Fruit fly (Drosophila melanogaster): Measurements from ENCODE around the gene koko.

The koko gene

dm6 chr3R:18399698-18400020 is 3.2 kb upstream of the koko start (continued):
- TF ChIP-seq Fer2 (tag; optimal IDR thresholded peaks at IDR 0.05) (no peak), CG33213 (GFP tag; optimal IDR thresholded peaks at IDR 0.05) (peak; percentile 36), CG10543 (GFP tag; optimal IDR thresholded peaks at IDR 0.05) (no peak), Dll (GFP tag; IDR thresholded peaks at IDR 0.05; ENCODE audit: partially characterized antibody) (peak; percentile 44; the same call in 1 of the 4 replicates), Pdp1 (GFP tag; optimal IDR thresholded peaks at IDR 0.05) (peak in 1 of 2 experiments; percentile 22)

dm6 chr3R:18404713-18405112 is 1.9 kb downstream of the koko start, which contains the start of gene CG7685:
TSS of gene CG7685 (plus strand) at chr3R:18404940.
- peak; percentile 77; the same call in 1 of the 2 replicates for TF ChIP-seq chm (GFP tag; IDR thresholded peaks at IDR 0.05)
- peak; percentile 12 for TF ChIP-seq CTCF (GFP tag; optimal IDR thresholded peaks at IDR 0.05)
- no peak for TF ChIP-seq Kr (GFP tag; optimal IDR thresholded peaks at IDR 0.05)
- TF ChIP-seq btn (GFP tag; optimal IDR thresholded peaks at IDR 0.05): no peak
- TF ChIP-seq CG33213 (GFP tag; optimal IDR thresholded peaks at IDR 0.05): peak; percentile 79
- TF ChIP-seq fd102C (GFP tag; optimal IDR thresholded peaks at IDR 0.05): no peak
- peak; percentile 36 for TF ChIP-seq zen (tag; optimal IDR thresholded peaks at IDR 0.05)
- TF ChIP-seq D19A (tag; optimal IDR thresholded peaks at IDR 0.05): peak; percentile 58
- TF ChIP-seq kah (GFP tag; optimal IDR thresholded peaks at IDR 0.05): peak; percentile 56
- TF ChIP-seq rib (GFP tag; IDR thresholded peaks at IDR 0.05): 0 out of 2 replicates have a peak, but pooled peaks have one; percentile 11
- TF ChIP-seq CG10321 (GFP tag; IDR thresholded peaks at IDR 0.05): no peak
- TF ChIP-seq E2f1 (GFP tag; IDR thresholded peaks at IDR 0.05): 0 out of 2 replicates have a peak, but pooled peaks have one; percentile 14
- peak; percentile 40 for TF ChIP-seq cwo (GFP tag; optimal IDR thresholded peaks at IDR 0.05)
- no peak for TF ChIP-seq CG2129 (GFP tag; IDR thresholded peaks at IDR 0.05; ENCODE audit: partially characterized antibody)
- peak; percentile 55 for TF ChIP-seq maf-S (GFP tag; optimal IDR thresholded peaks at IDR 0.05)
- peak; percentile 27 for TF ChIP-seq fd96Cb (tag; optimal IDR thresholded peaks at IDR 0.05)
- TF ChIP-seq Dad (GFP tag; optimal IDR thresholded peaks at IDR 0.05): peak; percentile 50
- TF ChIP-seq CG17186 (GFP tag; optimal IDR thresholded peaks at IDR 0.05): peak; percentile 9
- TF ChIP-seq CG17568 (GFP tag; optimal IDR thresholded peaks at IDR 0.05): no peak
- peak; percentile 59 for TF ChIP-seq CG13624 (GFP tag; optimal IDR thresholded peaks at IDR 0.05)
- TF ChIP-seq CG12071 (GFP tag; optimal IDR thresholded peaks at IDR 0.05): peak; percentile 45
- TF ChIP-seq CG8290 (GFP tag; optimal IDR thresholded peaks at IDR 0.05): peak; percentile 65
- TF ChIP-seq CG8290 (tag; optimal IDR thresholded peaks at IDR 0.05): peak in 1 of 2 experiments; percentile 81
- TF ChIP-seq Bdp1 (GFP tag; optimal IDR thresholded peaks at IDR 0.05): peak; percentile 21
- TF ChIP-seq CrebB (tag; optimal IDR thresholded peaks at IDR 0.05): peak; percentile 34
- peak; percentile 29 for TF ChIP-seq CG12219 (GFP tag; optimal IDR thresholded peaks at IDR 0.05)
- TF ChIP-seq CG11696 (GFP tag; IDR thresholded peaks at IDR 0.05): no peak
- TF ChIP-seq grau (tag; optimal IDR thresholded peaks at IDR 0.05): peak; percentile 72
- peak; percentile 97 for TF ChIP-seq Med (GFP tag)
- TF ChIP-seq CG12299 (tag; optimal IDR thresholded peaks at IDR 0.05): peak; percentile 57
- TF ChIP-seq odd (GFP tag; optimal IDR thresholded peaks at IDR 0.05): peak; percentile 42
- peak; percentile 45 for TF ChIP-seq nmo (GFP tag; optimal IDR thresholded peaks at IDR 0.05)
- no peak for TF ChIP-seq CG15073 (GFP tag; optimal IDR thresholded peaks at IDR 0.05)
- TF ChIP-seq CG9727 (GFP tag; optimal IDR thresholded peaks at IDR 0.05): peak; percentile 40
- TF ChIP-seq pzg (GFP tag; optimal IDR thresholded peaks at IDR 0.05): peak; percentile 62
- TF ChIP-seq Asciz (GFP tag; optimal IDR thresholded peaks at IDR 0.05): peak; percentile 18
- peak; percentile 28 for TF ChIP-seq Nf-YB (GFP tag; optimal IDR thresholded peaks at IDR 0.05)
- TF ChIP-seq CG7987 (GFP tag; optimal IDR thresholded peaks at IDR 0.05): peak; percentile 77
- peak; percentile 73 for TF ChIP-seq CG15269 (tag; optimal IDR thresholded peaks at IDR 0.05)
- TF ChIP-seq kni (GFP tag; optimal IDR thresholded peaks at IDR 0.05): no peak
- TF ChIP-seq ham (GFP tag; IDR thresholded peaks at IDR 0.05): no peak
- TF ChIP-seq ewg (GFP tag; optimal IDR thresholded peaks at IDR 0.05): peak; percentile 19
- TF ChIP-seq Meics (GFP tag; optimal IDR thresholded peaks at IDR 0.05): peak; percentile 74
- no peak for TF ChIP-seq Drgx (GFP tag; IDR thresholded peaks at IDR 0.05)
- TF ChIP-seq TFAM (GFP tag; optimal IDR thresholded peaks at IDR 0.05): no peak
